Fruit fly (Drosophila melanogaster) whole organism, embryonic: ENCODE results near the gene cindr.

Experiments used
- BEAF-32 ChIP-seq: fragments of 200-800 bp; sonication (Bioruptor generic); optimal IDR thresholded peaks from 3 replicates; lab custom pipeline; 2017; ENCODE audit warnings: missing biosample characterization, missing genetic modification characterization, mild to moderate bottlenecking, moderate library complexity, missing genetic modification reagents
- CG10979 ChIP-seq: fragments of 200-800 bp; sonication (Bioruptor generic); optimal IDR thresholded peaks from 2 replicates; lab custom pipeline; 2018; ENCODE audit warnings: missing biosample characterization, mild to moderate bottlenecking, missing genetic modification characterization, moderate library complexity
- CG11695 ChIP-seq: fragments of 200-800 bp; sonication (Bioruptor generic); IDR thresholded peaks from 3 replicates; pipeline ENCODE4 v1.3.6; 2022; ENCODE audit warnings: missing biosample characterization, missing genetic modification characterization
- CG11723 ChIP-seq: fragments of 200-800 bp; sonication (Bioruptor generic); optimal IDR thresholded peaks from 2 replicates; lab custom pipeline; 2017; ENCODE audit warnings: missing biosample characterization, mild to moderate bottlenecking, missing genetic modification characterization
- CG12071 ChIP-seq: fragments of 200-800 bp; sonication (Bioruptor generic); optimal IDR thresholded peaks from 3 replicates; lab custom pipeline; 2018; ENCODE audit warnings: missing biosample characterization, mild to moderate bottlenecking, missing genetic modification characterization
- CG12236 ChIP-seq: fragments of 200-800 bp; sonication (Bioruptor generic); optimal IDR thresholded peaks from 2 replicates; lab custom pipeline; 2016; ENCODE audit warnings: missing biosample characterization, missing genetic modification characterization
- CG12299 ChIP-seq: fragments of 200-800 bp; sonication (Bioruptor generic); optimal IDR thresholded peaks from 2 replicates; lab custom pipeline; 2018; ENCODE audit warnings: missing biosample characterization, mild to moderate bottlenecking, missing genetic modification characterization
- CG1233 ChIP-seq: fragments of 200-800 bp; sonication (Bioruptor generic); optimal IDR thresholded peaks from 4 replicates; lab custom pipeline; 2018; ENCODE audit warnings: missing biosample characterization, mild to moderate bottlenecking, missing genetic modification characterization
- CG16779 ChIP-seq: fragments of 200-800 bp; sonication (Bioruptor generic); IDR thresholded peaks from 2 replicates; pipeline ENCODE4 v1.3.6; 2022; ENCODE audit warnings: missing biosample characterization, missing genetic modification characterization
- CG1792 ChIP-seq: fragments of 200-800 bp; sonication (Bioruptor generic); optimal IDR thresholded peaks from 2 replicates; lab custom pipeline; 2016; ENCODE audit warnings: missing biosample characterization, missing genetic modification characterization
- CG2116 ChIP-seq: fragments of 200-800 bp; sonication (Bioruptor generic); optimal IDR thresholded peaks from 3 replicates; lab custom pipeline; 2018; ENCODE audit warnings: missing biosample characterization, mild to moderate bottlenecking, missing genetic modification characterization
- CG2712 ChIP-seq: fragments of 200-800 bp; optimal IDR thresholded peaks from 3 replicates; lab custom pipeline; 2019; ENCODE audit warnings: missing biosample characterization, mild to moderate bottlenecking, missing genetic modification characterization, moderate library complexity
- CG32532 ChIP-seq: fragments of 200-800 bp; sonication (Bioruptor generic); IDR thresholded peaks from 2 replicates; pipeline ENCODE4 v1.3.6; 2022; ENCODE audit warnings: missing biosample characterization, missing genetic modification characterization
- CG6654 ChIP-seq: fragments of 200-800 bp; sonication (Bioruptor generic); optimal IDR thresholded peaks from 2 replicates; lab custom pipeline; 2017; ENCODE audit warnings: missing biosample characterization, mild to moderate bottlenecking, missing genetic modification characterization
- CG6791 ChIP-seq: fragments of 200-800 bp; sonication (Bioruptor generic); IDR thresholded peaks from 3 replicates; pipeline ENCODE4 v1.3.6; 2022; ENCODE audit warnings: missing biosample characterization, missing genetic modification characterization; ENCODE audit not compliant: partially characterized antibody
- CG9727 ChIP-seq: fragments of 200-800 bp; sonication (Bioruptor generic); optimal IDR thresholded peaks from 3 replicates; lab custom pipeline; 2017; ENCODE audit warnings: missing biosample characterization, mild to moderate bottlenecking, missing genetic modification characterization
- CG9817 ChIP-seq: fragments of 200-800 bp; sonication (Bioruptor generic); optimal IDR thresholded peaks from 2 replicates; lab custom pipeline; 2018; ENCODE audit warnings: missing biosample characterization, mild to moderate bottlenecking, missing genetic modification characterization, moderate library complexity
- CoRest ChIP-seq: fragments of 200-800 bp; sonication (Bioruptor generic); optimal IDR thresholded peaks from 3 replicates; lab custom pipeline; 2018; ENCODE audit warnings: missing biosample characterization, mild to moderate bottlenecking, missing genetic modification characterization, moderate library complexity
- CrebB ChIP-seq: fragments of 200-800 bp; sonication (Bioruptor generic); optimal IDR thresholded peaks from 3 replicates; lab custom pipeline; 2018; ENCODE audit warnings: missing biosample characterization, mild to moderate bottlenecking, missing genetic modification characterization
- Deaf1 ChIP-seq: fragments of 200-800 bp; optimal IDR thresholded peaks from 3 replicates; lab custom pipeline; 2019; ENCODE audit warnings: missing biosample characterization, mild to moderate bottlenecking, missing genetic modification characterization, moderate library complexity
- Dip2 ChIP-seq: fragments of 200-800 bp; sonication (Bioruptor generic); IDR thresholded peaks from 2 replicates; pipeline ENCODE4 v1.3.6; 2022; ENCODE audit warnings: missing biosample characterization, missing genetic modification characterization
- Doc2 ChIP-seq: fragments of 200-800 bp; sonication (Bioruptor generic); IDR thresholded peaks from 2 replicates; pipeline ENCODE4 v1.3.6; 2022; ENCODE audit warnings: missing biosample characterization, missing genetic modification characterization
- Ets97D ChIP-seq: fragments of 200-800 bp; sonication (Bioruptor generic); optimal IDR thresholded peaks from 3 replicates; lab custom pipeline; 2016; ENCODE audit warnings: missing biosample characterization, missing genetic modification characterization
- H15 ChIP-seq: fragments of 200-800 bp; sonication (Bioruptor generic); IDR thresholded peaks from 3 replicates; pipeline ENCODE4 v1.3.6; 2022; ENCODE audit warnings: missing biosample characterization, missing genetic modification characterization
- HLH4C ChIP-seq: fragments of 200-800 bp; sonication (Bioruptor generic); IDR thresholded peaks from 3 replicates; pipeline ENCODE4 v1.3.6; 2022; ENCODE audit warnings: missing biosample characterization, missing genetic modification characterization; ENCODE audit not compliant: partially characterized antibody
- Hand ChIP-seq: fragments of 200-800 bp; sonication (Bioruptor generic); optimal IDR thresholded peaks from 2 replicates; lab custom pipeline; 2017; ENCODE audit warnings: mild to moderate bottlenecking, missing biosample characterization, missing genetic modification reagents, missing genetic modification characterization
- NfI ChIP-seq: fragments of 200-800 bp; sonication (Bioruptor generic); optimal IDR thresholded peaks from 3 replicates; lab custom pipeline; 2018; ENCODE audit warnings: missing biosample characterization, mild to moderate bottlenecking, missing genetic modification characterization, moderate library complexity
- Rfx ChIP-seq: fragments of 200-800 bp; sonication (Bioruptor generic); IDR thresholded peaks from 2 replicates; pipeline ENCODE4 v1.3.6; 2022; ENCODE audit warnings: missing biosample characterization, missing genetic modification characterization
- Side ChIP-seq: fragments of 200-800 bp; sonication (Bioruptor generic); optimal IDR thresholded peaks from 2 replicates; lab custom pipeline; 2016; ENCODE audit warnings: missing biosample characterization, missing genetic modification characterization
- Sox102F ChIP-seq: fragments of 200-800 bp; sonication (Bioruptor generic); optimal IDR thresholded peaks from 2 replicates; lab custom pipeline; 2018; ENCODE audit warnings: missing biosample characterization, mild to moderate bottlenecking, missing genetic modification characterization, moderate library complexity
- Spps ChIP-seq: fragments of 200-800 bp; sonication (Bioruptor generic); optimal IDR thresholded peaks from 2 replicates; lab custom pipeline; 2018; ENCODE audit warnings: missing biosample characterization, mild to moderate bottlenecking, missing genetic modification characterization
- Stat92E ChIP-seq, 3 experiments: fragments of >200 bp in 2 of 3; fragments of 200-800 bp in 1 of 3; sonication (Bioruptor generic) in 1 of 3; optimal IDR thresholded peaks; 2 replicates each; lab custom pipeline; 2017 to 2019; ENCODE audit warnings: missing biosample characterization in 3 of 3, missing genetic modification characterization in 3 of 3, mild to moderate bottlenecking in 1 of 3, moderate library complexity in 1 of 3
- ase ChIP-seq: fragments of 200-800 bp; sonication (Bioruptor generic); IDR thresholded peaks from 3 replicates; pipeline ENCODE4 v1.3.6; 2022; ENCODE audit warnings: missing biosample characterization, missing genetic modification characterization
- ash1 ChIP-seq: fragments of 200-800 bp; sonication (Bioruptor generic); optimal IDR thresholded peaks from 2 replicates; lab custom pipeline; 2018; ENCODE audit warnings: missing biosample characterization, mild to moderate bottlenecking, missing genetic modification characterization
- az2 ChIP-seq: fragments of 200-800 bp; sonication (Bioruptor generic); optimal IDR thresholded peaks from 3 replicates; lab custom pipeline; 2016; ENCODE audit warnings: missing biosample characterization, missing genetic modification characterization
- bab2 ChIP-seq: fragments of 200-800 bp; sonication (Bioruptor generic); optimal IDR thresholded peaks from 2 replicates; lab custom pipeline; 2016; ENCODE audit warnings: missing biosample characterization, missing genetic modification characterization
- cas ChIP-seq: fragments of 200-800 bp; sonication (Bioruptor generic); IDR thresholded peaks from 2 replicates; pipeline ENCODE4 v1.3.6; 2022; ENCODE audit warnings: missing biosample characterization, missing genetic modification characterization
- cato ChIP-seq: fragments of 200-800 bp; sonication (Bioruptor generic); optimal IDR thresholded peaks from 2 replicates; lab custom pipeline; 2016; ENCODE audit warnings: missing biosample characterization, missing genetic modification characterization, borderline replicate concordance
- chm ChIP-seq: fragments of 200-800 bp; sonication (Bioruptor generic); IDR thresholded peaks from 2 replicates; pipeline ENCODE4 v1.3.6; 2022; ENCODE audit warnings: missing biosample characterization, missing genetic modification characterization
- eve ChIP-seq, 2 experiments: fragments of >200 bp; optimal IDR thresholded peaks; 2 replicates each; lab custom pipeline; 2017; ENCODE audit warnings: missing biosample characterization in 2 of 2, missing genetic modification characterization in 2 of 2
- gfzf ChIP-seq: fragments of 200-800 bp; sonication (Bioruptor generic); optimal IDR thresholded peaks from 2 replicates; lab custom pipeline; 2016; ENCODE audit warnings: missing biosample characterization, mild to moderate bottlenecking, missing genetic modification characterization, moderate library complexity
- gsb ChIP-seq: fragments of 200-800 bp; sonication (Bioruptor generic); IDR thresholded peaks from 2 replicates; pipeline ENCODE4 v1.3.6; 2022; ENCODE audit warnings: missing biosample characterization, missing genetic modification characterization
- pho ChIP-seq: fragments of 200-800 bp; sonication (Bioruptor generic); optimal IDR thresholded peaks from 2 replicates; lab custom pipeline; 2016; ENCODE audit warnings: missing biosample characterization, missing genetic modification characterization
- phol ChIP-seq: fragments of 200-800 bp; sonication (Bioruptor generic); optimal IDR thresholded peaks from 3 replicates; lab custom pipeline; 2018; ENCODE audit warnings: missing biosample characterization, mild to moderate bottlenecking, missing genetic modification characterization, moderate library complexity
- pzg ChIP-seq: fragments of 200-800 bp; sonication (Bioruptor generic); optimal IDR thresholded peaks from 3 replicates; lab custom pipeline; 2018; ENCODE audit warnings: missing biosample characterization, mild to moderate bottlenecking, missing genetic modification characterization, moderate library complexity
- sens-2 ChIP-seq: fragments of 200-800 bp; sonication (Bioruptor generic); IDR thresholded peaks from 2 replicates; pipeline ENCODE4 v1.3.6; 2022; ENCODE audit warnings: missing biosample characterization, missing genetic modification characterization
- sim ChIP-seq: fragments of 200-800 bp; sonication (Bioruptor generic); IDR thresholded peaks from 2 replicates; pipeline ENCODE4 v1.3.6; 2022; ENCODE audit warnings: missing biosample characterization, missing genetic modification characterization
- slou ChIP-seq: fragments of 200-800 bp; sonication (Bioruptor generic); optimal IDR thresholded peaks from 3 replicates; lab custom pipeline; 2016; ENCODE audit warnings: missing biosample characterization, missing genetic modification characterization
- slp2 ChIP-seq: fragments of 200-800 bp; sonication (Bioruptor generic); optimal IDR thresholded peaks from 2 replicates; lab custom pipeline; 2016; ENCODE audit warnings: missing biosample characterization, missing genetic modification characterization
- ttk ChIP-seq: fragments of 200-800 bp; sonication (Bioruptor generic); IDR thresholded peaks from 2 replicates; pipeline ENCODE4 v2.1.2; 2022; ENCODE audit warnings: missing biosample characterization, missing genetic modification characterization
- tup ChIP-seq: fragments of 200-800 bp; sonication (Bioruptor generic); optimal IDR thresholded peaks from 2 replicates; lab custom pipeline; 2016; ENCODE audit warnings: missing biosample characterization, mild to moderate bottlenecking, missing genetic modification characterization, moderate library complexity

The cindr gene

dm6 chr3R:30789363-30789762 is 19.1 kb upstream of the cindr start (continued):
- TF ChIP-seq Doc2 (GFP tag; lab: Robert Waterston, UW) (no peak), CG1792 (no peak), Rfx (GFP tag; lab: Robert Waterston, UW) (peak; percentile 89), cas (GFP tag; lab: Robert Waterston, UW) (peak; percentile 76; the same call in 1 of the 2 replicates), CG12299 (no peak), CoRest (tag; lab: Kevin White, UChicago) (peak; percentile 5), CG9727 (peak; percentile 23), CG6654 (GFP tag; lab: Kevin White, UChicago) (no peak), Sox102F (GFP tag; lab: Kevin White, UChicago) (peak; percentile 4), eve (GFP tag; optimal IDR thresholded peaks at IDR 0.05; lab: Kevin White, UChicago) (no peak), CG11723 (GFP tag; lab: Kevin White, UChicago) (no peak), bab2 (GFP tag; lab: Kevin White, UChicago) (no peak), Deaf1 (no peak), CrebB (tag; lab: Kevin White, UChicago) (no peak), NfI (GFP tag; lab: Kevin White, UChicago) (no peak), ash1 (no peak), az2 (GFP tag; lab: Kevin White, UChicago) (peak; percentile 12), HLH4C (GFP tag; lab: Robert Waterston, UW) (peak; percentile 12; the same call in 1 of the 3 replicates), Hand (GFP tag; lab: Kevin White, UChicago) (no peak), CG12071 (GFP tag; lab: Kevin White, UChicago) (no peak), sens-2 (peak; percentile 80), CG6791 (GFP tag; lab: Robert Waterston, UW) (peak; percentile 76), CG11695 (GFP tag; lab: Robert Waterston, UW) (peak; percentile 83), ttk (GFP tag; lab: Robert Waterston, UW) (peak; percentile 62), chm (GFP tag; lab: Robert Waterston, UW) (peak; percentile 38; the same call in 1 of the 2 replicates), cato (GFP tag; lab: Kevin White, UChicago) (no peak), pzg (GFP tag; lab: Kevin White, UChicago) (peak; percentile 26), Dip2 (GFP tag; lab: Robert Waterston, UW) (peak; percentile 94), slp2 (GFP tag; lab: Kevin White, UChicago) (peak; percentile 7), CG32532 (GFP tag; lab: Robert Waterston, UW) (peak; percentile 78), Spps (tag; lab: Kevin White, UChicago) (no peak), CG2712 (tag; lab: Kevin White, UChicago) (peak; percentile 65), CG2116 (GFP tag; lab: Kevin White, UChicago) (peak; percentile 31), slou (no peak), gsb (peak; percentile 60), Side (GFP tag; lab: Kevin White, UChicago) (peak; percentile 3), CG10979 (tag; lab: Kevin White, UChicago) (peak; percentile 28), pho (GFP tag; lab: Kevin White, UChicago) (peak; percentile 0), phol (tag; lab: Kevin White, UChicago) (peak; percentile 28), H15 (GFP tag; lab: Robert Waterston, UW) (peak; percentile 52; the same call in 1 of the 3 replicates), CG1233 (GFP tag; lab: Kevin White, UChicago) (no peak), BEAF-32 (GFP tag; lab: Kevin White, UChicago) (peak; percentile 50), ase (peak; percentile 60; the same call in 1 of the 3 replicates), CG12236 (GFP tag; lab: Kevin White, UChicago) (no peak), CG16779 (GFP tag; lab: Robert Waterston, UW) (peak; percentile 88), sim (GFP tag; lab: Robert Waterston, UW) (peak; percentile 63), CG9817 (tag; lab: Kevin White, UChicago) (no peak), Stat92E (GFP tag; optimal IDR thresholded peaks at IDR 0.05; lab: Kevin White, UChicago) (no peak), tup (GFP tag; lab: Kevin White, UChicago) (no peak), Ets97D (GFP tag; lab: Kevin White, UChicago) (peak; percentile 33), gfzf (GFP tag; lab: Kevin White, UChicago) (peak; percentile 60)
